Worm (Caenorhabditis elegans): ENCODE measurements around the gene fbxb-96.
"Not testable (repeated sequence)": the region's sequence is repeated elsewhere in the genome, so short reads cannot be mapped to it uniquely, and the experiment has no call there.

fbxb-96 gene

DNA sequence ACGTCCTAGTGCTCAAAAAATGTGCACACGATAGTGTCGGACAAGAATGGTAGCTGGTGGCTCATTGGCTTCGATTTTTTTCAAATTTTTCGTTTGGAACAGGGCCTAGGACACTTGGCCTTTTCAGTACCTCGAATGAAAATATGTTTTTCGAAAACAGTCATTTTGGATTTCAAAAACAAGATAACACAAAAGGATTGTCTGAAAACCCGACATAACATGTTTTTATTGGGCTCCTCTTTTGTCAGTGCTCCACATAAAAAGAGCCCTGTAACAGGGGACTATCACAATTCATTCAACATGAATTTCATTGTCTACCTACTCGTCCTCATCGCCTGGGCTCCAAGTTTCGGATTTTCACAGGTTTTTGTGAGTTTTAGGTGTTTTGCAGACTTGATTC lies 14.1 kb upstream of the fbxb-96 start, which contains the start of gene C16C4.17:
Gene C16C4.17, plus strand, starts transcription at position 301 of the 400 bp plus-strand sequence.
- no peak for TF ChIP-seq unc-62 (GFP tag; optimal IDR thresholded peaks at IDR 0.05)

DNA sequence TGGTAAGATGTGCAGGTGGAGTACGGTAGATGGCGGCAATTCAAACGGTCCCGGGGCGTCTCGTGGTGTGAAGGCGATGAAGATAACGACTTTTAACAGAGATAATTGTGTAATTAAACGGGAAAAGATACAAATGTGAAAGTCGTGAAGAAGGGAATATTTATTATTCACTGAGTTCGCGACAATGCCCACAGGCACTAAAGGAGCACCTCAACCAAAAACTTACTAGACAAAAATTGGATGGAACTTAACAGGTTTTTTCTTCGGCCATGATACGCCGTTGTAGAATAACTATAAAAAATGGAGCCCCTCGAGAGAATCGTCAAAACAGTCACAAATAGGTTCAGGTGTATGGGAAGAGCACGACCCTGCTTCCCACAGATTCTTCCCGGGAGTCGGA lies 12.1 kb upstream of the fbxb-96 start, which contains the start of gene fbxb-98:
Gene fbxb-98, plus strand, starts transcription at position 301 of the 400 bp plus-strand sequence.
- not testable (repeated sequence) for TF ChIP-seq unc-62 (GFP tag; optimal IDR thresholded peaks at IDR 0.05)

- TF ChIP-seq unc-62 (GFP tag; optimal IDR thresholded peaks at IDR 0.05), result not testable (repeated sequence)
Measured at ce11 chrII:1861285-1861793, 11.1 kb upstream of the fbxb-96 start, which contains the start of gene C16C4.18. Gene C16C4.18 (minus strand): TSS chrII:1861335.

DNA sequence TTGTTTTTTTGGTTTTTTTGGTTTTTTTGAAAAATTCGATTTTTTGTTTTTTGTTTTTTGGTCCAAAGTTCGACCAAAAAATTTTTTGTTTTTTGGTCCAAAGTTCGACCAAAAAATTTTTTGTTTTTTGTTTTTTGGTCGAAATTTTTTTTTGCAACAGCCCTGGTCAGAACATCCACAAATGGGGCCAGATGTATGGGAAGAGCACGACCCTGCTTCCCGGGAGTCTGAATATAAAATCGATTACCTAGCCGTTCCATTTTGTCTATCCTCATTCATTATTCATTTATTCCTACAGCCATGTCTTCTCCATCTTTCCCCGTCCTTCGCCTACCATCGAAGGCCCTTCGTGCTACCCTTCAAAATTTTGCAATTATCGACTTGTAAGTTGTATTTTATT lies 3.9 kb upstream of the fbxb-96 start, which contains the start of gene fbxb-95:
Gene fbxb-95, plus strand, starts transcription at position 301 of the 400 bp plus-strand sequence.
- TF ChIP-seq unc-62 (GFP tag; optimal IDR thresholded peaks at IDR 0.05), result not testable (repeated sequence)

ce11 chrII:1852503-1852902 lies 2.3 kb upstream of the fbxb-96 start, which contains the start of gene C52E2.2:
Gene C52E2.2 (plus strand): TSS chrII:1852803.
- no peak for TF ChIP-seq unc-62 (GFP tag; optimal IDR thresholded peaks at IDR 0.05)

DNA sequence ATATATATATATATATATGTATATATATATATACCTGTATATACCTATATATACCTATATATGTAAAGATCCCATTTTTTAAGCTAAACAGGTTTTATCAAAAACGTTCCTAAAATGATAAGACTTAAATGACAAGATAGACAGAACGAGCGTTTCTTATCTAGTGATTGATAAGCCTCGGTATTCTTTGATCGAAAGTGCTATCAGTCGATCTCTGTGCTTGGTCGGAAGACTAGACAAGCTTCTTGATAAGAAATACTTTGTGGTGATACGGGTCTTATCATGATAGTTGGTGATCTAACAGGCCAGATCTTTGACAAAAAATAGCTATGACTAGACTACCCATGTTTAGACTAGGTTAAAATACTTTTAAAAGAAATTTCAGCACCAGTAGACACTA lies 1.5 kb upstream of the fbxb-96 start:
- TF ChIP-seq unc-62 (GFP tag; optimal IDR thresholded peaks at IDR 0.05), result no peak

DNA sequence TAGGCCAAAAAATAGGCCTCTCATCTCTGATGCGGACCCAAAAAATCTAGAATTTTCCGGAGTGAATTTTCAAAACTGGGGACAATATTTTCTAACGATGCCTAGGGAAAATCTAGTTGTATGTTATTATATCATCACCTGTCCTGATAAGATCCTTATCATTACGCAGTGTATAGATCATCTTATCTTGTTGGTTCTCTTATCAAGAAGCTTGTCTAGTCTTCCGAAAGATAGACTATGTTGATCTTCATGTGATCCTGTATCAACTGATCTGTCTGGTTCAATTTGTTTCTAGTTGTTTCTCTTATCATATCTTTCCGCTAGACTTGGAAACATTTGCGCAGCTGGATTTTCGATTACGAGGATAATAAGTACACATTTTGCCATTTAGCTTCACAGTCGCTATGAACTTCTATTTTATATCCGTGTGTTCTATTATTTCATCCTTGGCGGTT lies 668 bp upstream of the fbxb-96 start, which contains the start of gene C52E2.3:
Gene C52E2.3, plus strand, starts transcription at position 405 of the 455 bp plus-strand sequence.
- no peak for TF ChIP-seq unc-62 (GFP tag; optimal IDR thresholded peaks at IDR 0.05)

- no peak for TF ChIP-seq unc-62 (GFP tag; optimal IDR thresholded peaks at IDR 0.05)
Measured at ce11 chrII:1848109-1848508, 2.1 kb downstream of the fbxb-96 start, which contains the start of gene fbxb-97. Gene fbxb-97 (minus strand): TSS chrII:1848161.

DNA sequence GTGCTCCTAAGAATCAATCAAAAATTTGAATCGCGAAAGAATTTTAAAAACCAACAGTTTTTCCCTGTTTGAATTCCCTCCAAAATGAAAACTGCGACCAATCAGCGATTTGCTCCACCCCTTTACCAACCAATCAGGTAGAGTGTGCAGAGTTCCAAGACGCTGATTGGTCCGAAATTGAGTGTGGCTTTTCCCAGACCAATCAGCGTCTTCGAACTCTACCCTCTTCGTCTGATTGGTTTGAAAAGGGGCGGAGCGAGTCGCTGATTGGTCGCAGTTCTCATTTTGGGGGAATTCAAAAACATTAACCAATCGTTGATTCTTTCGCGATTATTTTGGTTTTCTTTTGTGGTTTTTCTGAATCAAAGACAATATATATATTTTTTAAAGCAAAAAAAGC lies 5.6 kb downstream of the fbxb-96 start:
- no peak for TF ChIP-seq unc-62 (GFP tag; optimal IDR thresholded peaks at IDR 0.05)

ce11 chrII:1842894-1843293 lies 7.3 kb downstream of the fbxb-96 start, which contains the start of the genes C52E2.5 and C52E2.4:
Gene C52E2.5 (minus strand): TSS chrII:1842936.
Gene C52E2.4 (plus strand): TSS chrII:1843145.
- no peak for TF ChIP-seq unc-62 (GFP tag; optimal IDR thresholded peaks at IDR 0.05)

- no peak for TF ChIP-seq unc-62 (GFP tag; optimal IDR thresholded peaks at IDR 0.05)
Measured at ce11 chrII:1836204-1836603, 14.0 kb downstream of the fbxb-96 start, which contains the start of gene T08E11.1. Gene T08E11.1 (plus strand): TSS chrII:1836504.

ce11 chrII:1831883-1832388 lies 18.3 kb downstream of the fbxb-96 start, which contains the start of gene math-39:
Gene math-39 (plus strand): TSS chrII:1832338.
- TF ChIP-seq unc-62 (GFP tag; optimal IDR thresholded peaks at IDR 0.05), result no peak

- no peak for TF ChIP-seq unc-62 (GFP tag; optimal IDR thresholded peaks at IDR 0.05)
Measured at ce11 chrII:1830182-1830682, 20.0 kb downstream of the fbxb-96 start, which contains the start of gene math-40. Gene math-40 (plus strand): TSS chrII:1830632.

DNA sequence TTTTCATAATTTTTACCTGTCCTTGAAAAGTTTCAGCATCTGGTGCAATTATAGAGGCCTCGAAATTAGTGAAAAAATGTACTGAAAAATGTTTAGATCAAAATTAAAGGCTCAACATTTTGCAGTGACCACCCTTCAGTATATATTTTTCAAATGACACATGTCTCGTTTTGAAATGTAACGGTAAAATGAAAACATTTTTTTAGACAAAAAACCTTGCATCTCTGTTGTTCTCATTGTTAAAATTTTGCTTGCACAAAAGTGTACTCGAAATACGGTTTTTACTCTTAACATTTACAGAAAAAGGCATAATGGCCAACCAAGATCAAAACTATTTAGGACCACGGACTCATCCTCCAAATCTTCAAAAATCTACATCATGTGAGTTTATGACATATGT lies 25.9 kb downstream of the fbxb-96 start, which contains the start of gene math-41:
Gene math-41, plus strand, starts transcription at position 301 of the 400 bp plus-strand sequence.
- not testable (repeated sequence) for TF ChIP-seq unc-62 (GFP tag; optimal IDR thresholded peaks at IDR 0.05)

- TF ChIP-seq unc-62 (GFP tag; optimal IDR thresholded peaks at IDR 0.05), result no peak
Measured at ce11 chrII:1820774-1821173, 29.4 kb downstream of the fbxb-96 start, which contains the start of gene fbxa-3. Gene fbxa-3 (minus strand): TSS chrII:1820874.

DNA sequence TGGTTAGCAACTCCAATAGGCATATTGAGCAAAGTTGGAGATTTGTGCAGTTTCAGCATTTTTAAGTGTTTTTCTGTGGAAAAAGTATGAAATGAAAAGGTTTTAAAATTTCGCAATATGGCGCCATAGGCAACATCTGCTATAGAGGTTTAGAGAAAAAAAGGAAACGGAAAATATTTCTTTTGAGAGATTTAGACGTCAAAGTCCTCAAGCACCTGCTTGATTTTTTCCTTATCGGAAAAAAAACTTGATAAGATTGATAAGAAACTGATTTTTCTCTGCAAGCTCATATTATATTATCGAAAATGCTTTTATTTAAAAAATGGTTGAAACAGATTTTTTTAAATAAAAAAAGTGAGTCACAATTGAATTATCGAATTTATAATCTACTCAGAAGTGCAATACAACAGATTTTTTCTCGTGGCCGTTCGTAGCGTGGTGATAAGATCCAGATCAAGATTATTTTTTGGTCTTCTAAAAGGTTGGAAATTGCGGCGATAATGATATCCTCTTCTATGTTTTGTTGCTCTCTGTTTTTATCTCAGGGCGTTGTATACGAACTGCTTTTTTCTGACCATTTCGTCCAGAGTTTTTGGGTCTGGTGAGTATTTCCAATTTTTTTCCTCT lies 30.1 kb downstream of the fbxb-96 start, which contains the start of gene fbxc-19:
Gene fbxc-19, plus strand, starts transcription at position 536 of the 627 bp plus-strand sequence.
- no peak for TF ChIP-seq unc-62 (GFP tag; optimal IDR thresholded peaks at IDR 0.05)
